Fruit fly (Drosophila melanogaster) whole organism, pupa: ENCODE data around the gene Tsp.

ENCODE experiments used
- CG10348 ChIP-seq: fragments of 200-800 bp; sonication (Bioruptor generic); IDR thresholded peaks from 2 replicates; pipeline ENCODE4 v1.3.6; 2022; ENCODE audit warnings: missing biosample characterization, missing genetic modification characterization
- CG12605 ChIP-seq: fragments of 200-800 bp; sonication (Bioruptor generic); IDR thresholded peaks from 2 replicates; pipeline ENCODE4 v1.3.6; 2022; ENCODE audit warnings: missing biosample characterization, missing genetic modification characterization
- CG13204 ChIP-seq: fragments of 200-800 bp; sonication (Bioruptor generic); optimal IDR thresholded peaks from 2 replicates; lab custom pipeline; 2018; ENCODE audit warnings: missing biosample characterization, mild to moderate bottlenecking, missing genetic modification characterization, moderate library complexity
- CG14655 ChIP-seq: fragments of 200-800 bp; sonication (Bioruptor generic); optimal IDR thresholded peaks from 3 replicates; lab custom pipeline; 2017; ENCODE audit warnings: mild to moderate bottlenecking, missing biosample characterization, missing genetic modification reagents, missing genetic modification characterization
- CG15710 ChIP-seq: fragments of 200-800 bp; sonication (Bioruptor generic); optimal IDR thresholded peaks from 2 replicates; lab custom pipeline; 2018; ENCODE audit warnings: missing biosample characterization, mild to moderate bottlenecking, missing genetic modification characterization, moderate library complexity
- CG17806 ChIP-seq: fragments of 200-800 bp; sonication (Bioruptor generic); optimal IDR thresholded peaks from 2 replicates; lab custom pipeline; 2018; ENCODE audit warnings: missing biosample characterization, mild to moderate bottlenecking, missing genetic modification characterization, moderate library complexity
- CG32121 ChIP-seq: fragments of 200-800 bp; sonication (Bioruptor generic); IDR thresholded peaks from 2 replicates; pipeline ENCODE4 v1.3.6; 2022; ENCODE audit warnings: missing biosample characterization, missing genetic modification characterization
- CG34367 ChIP-seq: fragments of 200-800 bp; sonication (Bioruptor generic); optimal IDR thresholded peaks from 2 replicates; lab custom pipeline; 2018; ENCODE audit warnings: missing biosample characterization, mild to moderate bottlenecking, missing genetic modification characterization
- CG4496 ChIP-seq: fragments of 200-800 bp; sonication (Bioruptor generic); IDR thresholded peaks from 3 replicates; pipeline ENCODE4 v1.3.6; 2022; ENCODE audit warnings: missing biosample characterization, missing genetic modification characterization
- CG8159 ChIP-seq: fragments of 200-800 bp; sonication (Bioruptor generic); optimal IDR thresholded peaks from 3 replicates; lab custom pipeline; 2018; ENCODE audit warnings: missing biosample characterization, mild to moderate bottlenecking, missing genetic modification characterization, moderate library complexity
- CG8301 ChIP-seq: fragments of 200-800 bp; sonication (Bioruptor generic); optimal IDR thresholded peaks from 2 replicates; lab custom pipeline; 2018; ENCODE audit warnings: missing biosample characterization, mild to moderate bottlenecking, missing genetic modification characterization
- CG9948 ChIP-seq: fragments of 200-800 bp; sonication (Bioruptor generic); optimal IDR thresholded peaks from 2 replicates; lab custom pipeline; 2018; ENCODE audit warnings: missing biosample characterization, mild to moderate bottlenecking, missing genetic modification characterization, moderate library complexity
- D1 ChIP-seq: fragments of 200-800 bp; sonication (Bioruptor generic); optimal IDR thresholded peaks from 2 replicates; lab custom pipeline; 2018; ENCODE audit warnings: missing biosample characterization, mild to moderate bottlenecking, missing genetic modification characterization, moderate library complexity
- EcR ChIP-seq: fragments of 200-800 bp; sonication (Bioruptor generic); optimal IDR thresholded peaks from 3 replicates; lab custom pipeline; 2019; ENCODE audit warnings: missing biosample characterization, missing genetic modification characterization, mild to moderate bottlenecking, moderate library complexity, missing genetic modification reagents
- Ets98B ChIP-seq: fragments of 200-800 bp; sonication (Bioruptor generic); IDR thresholded peaks from 2 replicates; pipeline ENCODE4 v1.3.6; 2022; ENCODE audit warnings: missing biosample characterization, missing genetic modification characterization
- Pif1A ChIP-seq: fragments of 200-800 bp; sonication (Bioruptor generic); optimal IDR thresholded peaks from 3 replicates; lab custom pipeline; 2016; ENCODE audit warnings: missing biosample characterization, missing genetic modification characterization
- Pif1B ChIP-seq: fragments of 200-800 bp; sonication (Bioruptor generic); optimal IDR thresholded peaks from 3 replicates; lab custom pipeline; 2016; ENCODE audit warnings: missing biosample characterization, missing genetic modification characterization
- Snoo ChIP-seq: fragments of 200-800 bp; sonication (Bioruptor generic); optimal IDR thresholded peaks from 3 replicates; lab custom pipeline; 2017; ENCODE audit warnings: missing biosample characterization, mild to moderate bottlenecking, missing genetic modification characterization, inconsistent platforms
- fd96Ca ChIP-seq: fragments of 200-800 bp; sonication (Bioruptor generic); IDR thresholded peaks from 3 replicates; pipeline ENCODE4 v1.3.6; 2022; ENCODE audit warnings: missing biosample characterization, missing genetic modification characterization
- gl ChIP-seq: fragments of 200-800 bp; sonication (Bioruptor generic); optimal IDR thresholded peaks from 2 replicates; lab custom pipeline; 2018; ENCODE audit warnings: missing biosample characterization, mild to moderate bottlenecking, missing genetic modification characterization
- rn ChIP-seq: fragments of 200-800 bp; sonication (Bioruptor generic); IDR thresholded peaks from 2 replicates; pipeline ENCODE4 v1.3.6; 2022; ENCODE audit warnings: missing biosample characterization, missing genetic modification characterization

Tsp gene

dm6 chr2L:6708997-6709662, at the start of gene Tsp:
Tsp (minus strand) TSS chr2L:6709086.
- TF ChIP-seq CG15710 (tag; lab: Kevin White, UChicago) (no peak), gl (tag; lab: Kevin White, UChicago) (peak; percentile 31), rn (no peak), CG17806 (tag; lab: Kevin White, UChicago) (no peak), Ets98B (no peak; the same call in 1 of the 2 replicates), D1 (tag; lab: Kevin White, UChicago) (no peak), Pif1B (GFP tag; lab: Kevin White, UChicago) (no peak), CG13204 (GFP tag; lab: Kevin White, UChicago) (peak; percentile 39), CG9948 (tag; lab: Kevin White, UChicago) (no peak), CG32121 (GFP tag; lab: Robert Waterston, UW) (no peak), fd96Ca (GFP tag; lab: Robert Waterston, UW) (no peak), CG12605 (GFP tag; lab: Robert Waterston, UW) (peak; percentile 29; the same call in 1 of the 2 replicates), CG34367 (tag; lab: Kevin White, UChicago) (no peak), CG14655 (peak; percentile 8), EcR (GFP tag; lab: Kevin White, UChicago) (peak; percentile 36), CG8159 (tag; lab: Kevin White, UChicago) (peak; percentile 3), CG10348 (GFP tag; lab: Robert Waterston, UW) (no peak), CG4496 (GFP tag; lab: Robert Waterston, UW) (peak; percentile 63; the same call in 2 of the 3 replicates), Pif1A (no peak), Snoo (tag; lab: Kevin White, UChicago) (no peak), CG8301 (tag; lab: Kevin White, UChicago) (no peak)

dm6 chr2L:6751037-6751436, 42.2 kb upstream of the Tsp start:
- TF ChIP-seq CG32121 (GFP tag; lab: Robert Waterston, UW) (peak; percentile 63; the same call in 1 of the 2 replicates), CG15710 (tag; lab: Kevin White, UChicago) (no peak), rn (0 out of 2 replicates have a peak, but pooled peaks have one; percentile 8), CG4496 (GFP tag; lab: Robert Waterston, UW) (0 out of 3 replicates have a peak, but pooled peaks have one; percentile 28)

- TF ChIP-seq CG32121 (GFP tag; lab: Robert Waterston, UW) (no peak), gl (tag; lab: Kevin White, UChicago) (no peak), Pif1B (GFP tag; lab: Kevin White, UChicago) (no peak), CG4496 (GFP tag; lab: Robert Waterston, UW) (no peak), CG15710 (tag; lab: Kevin White, UChicago) (no peak), CG9948 (tag; lab: Kevin White, UChicago) (no peak), Ets98B (no peak), CG10348 (GFP tag; lab: Robert Waterston, UW) (no peak), Snoo (tag; lab: Kevin White, UChicago) (no peak), CG14655 (no peak), fd96Ca (GFP tag; lab: Robert Waterston, UW) (no peak)
These were observed 38.9 kb upstream of the Tsp start, which contains the start of gene CG44271 for dm6 chr2L:6747814-6748213. CG44271 (minus strand) TSS chr2L:6747914.

- TF ChIP-seq CG9948 (tag; lab: Kevin White, UChicago) = no peak
- no peak for TF ChIP-seq CG10348 (GFP tag; lab: Robert Waterston, UW)
These were observed 36.6 kb upstream of the Tsp start, which contains the start of gene CG31910 for dm6 chr2L:6745522-6745921. CG31910 (minus strand) TSS chr2L:6745622.

- no peak for TF ChIP-seq rn
- TF ChIP-seq Snoo (tag; lab: Kevin White, UChicago) = no peak
- TF ChIP-seq CG32121 (GFP tag; lab: Robert Waterston, UW) = peak; percentile 18; the same call in 1 of the 2 replicates
- no peak for TF ChIP-seq CG12605 (GFP tag; lab: Robert Waterston, UW)
- TF ChIP-seq Pif1B (GFP tag; lab: Kevin White, UChicago) = no peak
- TF ChIP-seq, all 21 proteins: peak for 1
These were observed 33.2 kb upstream of the Tsp start, which contains the start of gene meng for dm6 chr2L:6741980-6742591. meng (plus strand) TSS chr2L:6742502.

dm6 chr2L:6740088-6740487, 31.2 kb upstream of the Tsp start, which contains the start of gene TTLL3A:
TTLL3A (minus strand) TSS chr2L:6740188.
- TF ChIP-seq CG12605 (GFP tag; lab: Robert Waterston, UW) = no peak
- no peak for TF ChIP-seq CG34367 (tag; lab: Kevin White, UChicago)
- TF ChIP-seq rn = no peak
- TF ChIP-seq CG14655 = no peak
- TF ChIP-seq EcR (GFP tag; lab: Kevin White, UChicago) = no peak
- no peak for TF ChIP-seq Ets98B
- TF ChIP-seq Pif1B (GFP tag; lab: Kevin White, UChicago) = no peak
- TF ChIP-seq Pif1A = no peak
- no peak for TF ChIP-seq CG8159 (tag; lab: Kevin White, UChicago)
